Fruit fly (Drosophila melanogaster): ENCODE data around the gene CG4238.

The CG4238 gene

DNA sequence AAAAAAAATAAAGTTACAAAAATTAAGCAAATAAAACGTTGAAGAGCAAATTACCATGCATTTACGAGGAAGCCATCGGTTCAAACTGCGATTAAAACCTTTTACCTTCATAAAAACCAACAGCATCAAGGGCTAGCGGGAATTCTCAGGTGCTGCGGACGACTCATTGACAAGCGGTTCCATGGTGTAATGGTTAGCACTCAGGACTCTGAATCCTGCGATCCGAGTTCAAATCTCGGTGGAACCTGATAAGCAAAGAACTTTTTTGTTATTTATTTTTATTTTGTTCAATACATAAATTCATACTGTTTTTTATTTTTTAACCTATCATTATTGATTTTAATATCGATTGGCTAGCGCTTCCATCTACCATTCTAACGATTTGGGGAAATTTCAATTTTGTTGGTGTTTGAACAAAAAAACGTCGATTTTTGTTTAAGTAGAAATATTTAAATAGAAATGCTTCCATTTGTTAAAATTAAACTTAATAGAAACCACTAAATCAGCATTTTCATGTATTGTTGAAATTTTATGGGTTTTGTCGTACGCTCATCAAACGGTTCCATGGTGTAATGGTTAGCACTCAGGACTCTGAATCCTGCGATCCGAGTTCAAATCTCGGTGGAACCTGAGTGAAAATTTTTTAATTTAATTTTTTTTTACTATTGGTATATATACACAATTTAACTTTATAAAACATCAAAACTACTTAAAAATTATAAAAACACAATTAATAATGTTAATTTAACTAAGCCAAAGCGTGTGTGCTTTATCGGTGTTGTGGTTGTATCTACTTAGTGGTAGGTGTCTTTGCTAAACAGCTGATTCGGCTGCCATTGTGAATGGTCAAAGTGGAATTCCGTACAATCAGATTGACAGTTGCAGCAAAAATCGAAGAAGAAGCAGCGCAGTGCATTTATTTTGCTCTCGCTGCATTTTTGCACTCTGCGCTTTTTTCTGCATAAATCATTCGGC, at the start of gene CG4238:
CG4238 (plus strand) TSS at position 880 of the 975 bp plus-strand sequence.
- TF ChIP-seq sens-2 (GFP tag; IDR thresholded peaks at IDR 0.05) (no peak), CG12744 (GFP tag; optimal IDR thresholded peaks at IDR 0.05) (no peak), sens (GFP tag) (peak; percentile 17), CG3847 (GFP tag; IDR thresholded peaks at IDR 0.05) (no peak), Dip2 (GFP tag; IDR thresholded peaks at IDR 0.05) (no peak), Ravus (GFP tag; IDR thresholded peaks at IDR 0.05) (no peak), Spps (tag; optimal IDR thresholded peaks at IDR 0.05) (no peak), CG12299 (tag; optimal IDR thresholded peaks at IDR 0.05) (no peak), br (optimal IDR thresholded peaks at IDR 0.05) (no peak), CG13287 (GFP tag; IDR thresholded peaks at IDR 0.05; ENCODE audit: partially characterized antibody) (no peak; the same call in 1 of the 2 replicates), Dad (GFP tag; optimal IDR thresholded peaks at IDR 0.05) (no peak), pzg (GFP tag; optimal IDR thresholded peaks at IDR 0.05) (peak; percentile 48), CG15601 (tag; optimal IDR thresholded peaks at IDR 0.05) (peak; percentile 25), Hr39 (optimal IDR thresholded peaks at IDR 0.05) (no peak), CG17912 (GFP tag; optimal IDR thresholded peaks at IDR 0.05) (no peak), MTF-1 (GFP tag; optimal IDR thresholded peaks at IDR 0.05; ENCODE audit: borderline replicate concordance) (no peak), bbx (GFP tag; IDR thresholded peaks at IDR 0.05; ENCODE audit: partially characterized antibody) (peak; percentile 69), CG11398 (GFP tag; optimal IDR thresholded peaks at IDR 0.05) (no peak), lbe (GFP tag; optimal IDR thresholded peaks at IDR 0.05) (no peak), CG1602 (GFP tag; optimal IDR thresholded peaks at IDR 0.05) (no peak), BtbVII (GFP tag; optimal IDR thresholded peaks at IDR 0.05) (no peak), Mrtf (GFP tag; IDR thresholded peaks at IDR 0.05) (no peak), run (tag; optimal IDR thresholded peaks at IDR 0.05) (no peak), CG7786 (GFP tag; optimal IDR thresholded peaks at IDR 0.05) (no peak), usp (GFP tag; optimal IDR thresholded peaks at IDR 0.05) (no peak), cg (GFP tag; optimal IDR thresholded peaks at IDR 0.05) (no peak), Dref (GFP tag; IDR thresholded peaks at IDR 0.05) (peak; percentile 46), CG14441 (GFP tag; IDR thresholded peaks at IDR 0.05) (no peak), Neu2 (GFP tag; optimal IDR thresholded peaks at IDR 0.05; ENCODE audit: borderline replicate concordance) (no peak), ap (GFP tag; IDR thresholded peaks at IDR 0.05) (no peak), Abd-B (GFP tag; optimal IDR thresholded peaks at IDR 0.05) (peak; percentile 1), prd (optimal IDR thresholded peaks at IDR 0.05) (no peak), prd (GFP tag; IDR thresholded peaks at IDR 0.05) (no peak), tll (GFP tag; optimal IDR thresholded peaks at IDR 0.05) (peak in 1 of 2 experiments; percentile 52), ab (GFP tag; optimal IDR thresholded peaks at IDR 0.05) (no peak), CG30403 (GFP tag; optimal IDR thresholded peaks at IDR 0.05) (no peak), crp (GFP tag; optimal IDR thresholded peaks at IDR 0.05) (peak; percentile 99 to 100), wek (GFP tag; optimal IDR thresholded peaks at IDR 0.05) (no peak), CG11093 (GFP tag; IDR thresholded peaks at IDR 0.05) (no peak), pan (optimal IDR thresholded peaks at IDR 0.05) (no peak), pan (GFP tag; optimal IDR thresholded peaks at IDR 0.05 in 1 of 2, IDR thresholded peaks at IDR 0.05 in 1 of 2) (no peak), CG10147 (GFP tag; optimal IDR thresholded peaks at IDR 0.05) (no peak), Elba2 (GFP tag; optimal IDR thresholded peaks at IDR 0.05) (peak; percentile 79), CG10431 (GFP tag; optimal IDR thresholded peaks at IDR 0.05) (no peak), ranshi (GFP tag; IDR thresholded peaks at IDR 0.05) (no peak), CG2199 (GFP tag; IDR thresholded peaks at IDR 0.05) (no peak), bigmax (GFP tag; optimal IDR thresholded peaks at IDR 0.05) (no peak), CG10267 (tag; optimal IDR thresholded peaks at IDR 0.05) (peak; percentile 22), chinmo (GFP tag; IDR thresholded peaks at IDR 0.05; ENCODE audit: partially characterized antibody) (peak; percentile 83; the same call in 3 of the 4 replicates), CG32532 (GFP tag; IDR thresholded peaks at IDR 0.05) (no peak)
